Worm (Caenorhabditis elegans) whole organism, midembryonic: ENCODE data around the gene frm-7.

Source experiments
- cog-1 ChIP-seq: sonication (generic microtip); optimal IDR thresholded peaks from 2 replicates; lab custom pipeline; 2016; ENCODE audit warnings: missing genetic modification characterization, missing compliant biosample characterization
- klf-2 ChIP-seq: fragments of 200-800 bp; sonication (Bioruptor generic); conservative IDR thresholded peaks from 2 replicates; pipeline ENCODE4 v1.3.6; 2022; ENCODE audit warnings: missing genetic modification reagents, missing genetic modification characterization, missing compliant biosample characterization
- ref-1 ChIP-seq: fragments of 200-800 bp; sonication (Bioruptor generic); conservative IDR thresholded peaks from 2 replicates; pipeline ENCODE4 v1.3.6; 2022; ENCODE audit warnings: missing genetic modification reagents, missing genetic modification characterization, missing compliant biosample characterization

DNA sequence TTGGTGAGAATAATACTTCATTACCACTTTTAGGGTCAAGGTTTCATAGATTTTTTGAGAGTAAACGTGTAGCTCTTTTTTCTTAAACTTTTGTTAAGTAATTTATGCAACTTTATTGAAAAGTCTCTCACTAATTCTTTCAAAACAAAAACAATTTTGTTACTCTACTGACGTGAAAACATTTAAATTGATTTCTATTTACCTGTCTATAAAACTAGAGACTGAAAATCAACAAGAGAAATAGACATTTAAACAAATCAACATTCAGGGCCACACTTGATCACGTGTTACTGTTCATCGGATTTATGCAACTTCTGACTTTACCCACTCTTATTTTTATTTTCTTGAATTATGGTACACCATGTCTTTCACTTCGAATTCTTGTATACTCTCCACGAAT, 45.9 kb upstream of the frm-7 start, which contains the start of gene ugt-55:
- TF ChIP-seq ref-1 (GFP tag; lab: Robert Waterston, UW): no peak
- TF ChIP-seq cog-1 (tag; lab: Kevin White, UChicago): no peak
- TF ChIP-seq klf-2 (GFP tag; lab: Robert Waterston, UW): no peak
